Worm (Caenorhabditis elegans) whole organism, L1 larva: ENCODE measurements around the gene C30G7.5.

Source experiments
- aha-1 ChIP-seq: fragments of 150-350 bp; optimal IDR thresholded peaks from 2 replicates; lab custom pipeline; 2014; ENCODE audit warnings: missing biosample characterization, missing genetic modification characterization
- blmp-1 ChIP-seq: fragments of 150-350 bp; optimal IDR thresholded peaks from 2 replicates; lab custom pipeline; 2014; ENCODE audit warnings: missing biosample characterization, missing genetic modification characterization
- ceh-8 ChIP-seq: fragments of 200-800 bp; sonication (Bioruptor generic); optimal IDR thresholded peaks from 2 replicates; lab custom pipeline; 2018; ENCODE audit warnings: mild to moderate bottlenecking, missing genetic modification characterization, moderate library complexity, missing compliant biosample characterization
- ceh-90 ChIP-seq: sonication (generic microtip); optimal IDR thresholded peaks from 2 replicates; lab custom pipeline; 2016; ENCODE audit warnings: missing genetic modification characterization, missing compliant biosample characterization
- grh-1 ChIP-seq: fragments of 200-800 bp; sonication (Bioruptor generic); IDR thresholded peaks from 2 replicates; pipeline ENCODE4 v1.3.6; 2022; ENCODE audit warnings: missing genetic modification reagents, missing genetic modification characterization, missing compliant biosample characterization
- nhr-11 ChIP-seq: fragments of 150-350 bp; optimal IDR thresholded peaks from 2 replicates; lab custom pipeline; 2014; ENCODE audit warnings: missing biosample characterization, missing genetic modification characterization
- nhr-76 ChIP-seq: sonication (generic microtip); optimal IDR thresholded peaks from 2 replicates; lab custom pipeline; 2017; ENCODE audit warnings: missing biosample characterization, missing genetic modification characterization
- pqm-1 ChIP-seq: sonication (generic microtip); optimal IDR thresholded peaks from 3 replicates; lab custom pipeline; 2017; ENCODE audit warnings: missing biosample characterization, missing genetic modification characterization
- sptf-1 ChIP-seq: fragments of 150-350 bp; optimal IDR thresholded peaks from 2 replicates; lab custom pipeline; 2014; ENCODE audit warnings: missing biosample characterization, missing genetic modification characterization
- unc-62 ChIP-seq: fragments of 150-350 bp; optimal IDR thresholded peaks from 2 replicates; lab custom pipeline; 2014; ENCODE audit warnings: missing biosample characterization, missing genetic modification reagents, missing genetic modification characterization
- unc-86 ChIP-seq: sonication (generic microtip); optimal IDR thresholded peaks from 2 replicates; lab custom pipeline; 2016; ENCODE audit warnings: missing genetic modification characterization, missing compliant biosample characterization

DNA sequence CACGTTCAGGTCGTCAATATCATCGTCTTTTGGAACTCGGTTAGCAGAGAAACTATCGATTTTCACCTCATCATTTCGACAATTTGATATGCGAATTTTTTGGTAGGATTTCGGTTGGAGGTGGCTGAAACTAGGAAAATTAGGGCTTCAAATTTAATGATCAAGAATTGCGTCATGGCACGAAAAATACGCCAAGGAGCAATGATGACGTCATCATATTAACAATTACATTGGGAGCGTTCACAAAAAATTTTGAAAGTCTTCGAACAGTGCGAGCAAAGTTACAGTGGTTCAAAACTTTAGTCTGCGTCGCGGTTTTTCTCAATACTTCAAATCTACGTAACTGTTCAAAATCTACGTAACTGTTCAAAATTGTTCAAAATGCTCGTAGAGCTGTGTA lies 11.6 kb downstream of the C30G7.5 start:
- TF ChIP-seq ceh-90 (tag; lab: Kevin White, UChicago) (no peak), unc-62 (GFP tag; lab: Kevin White, UChicago) (no peak), unc-86 (tag; lab: Kevin White, UChicago) (no peak), nhr-76 (no peak), sptf-1 (no peak), blmp-1 (tag; lab: Kevin White, UChicago) (no peak), grh-1 (GFP tag; lab: Robert Waterston, UW) (no peak), nhr-11 (tag; lab: Kevin White, UChicago) (no peak), aha-1 (tag; lab: Kevin White, UChicago) (no peak), ceh-8 (GFP tag; lab: Kevin White, UChicago) (no peak), pqm-1 (tag; lab: Kevin White, UChicago) (no peak)
